Worm (Caenorhabditis elegans) whole organism, early embryonic: ENCODE data around the gene R08C7.11.

Experiments used
- B0310.2 ChIP-seq: sonication (generic microtip); optimal IDR thresholded peaks from 2 replicates; lab custom pipeline; 2016; ENCODE audit warnings: mild to moderate bottlenecking, missing genetic modification characterization, missing compliant biosample characterization
- F13C5.2 ChIP-seq: sonication (generic microtip); optimal IDR thresholded peaks from 2 replicates; lab custom pipeline; 2017; ENCODE audit warnings: mild to moderate bottlenecking, missing genetic modification characterization, inconsistent platforms, missing compliant biosample characterization
- aly-1 ChIP-seq: sonication (generic microtip); optimal IDR thresholded peaks from 2 replicates; lab custom pipeline; 2016; ENCODE audit warnings: missing genetic modification characterization, missing compliant biosample characterization
- ama-1 ChIP-seq: fragments of 150-350 bp; optimal IDR thresholded peaks from 2 replicates; lab custom pipeline; 2014
- ets-7 ChIP-seq: sonication (generic microtip); optimal IDR thresholded peaks from 2 replicates; lab custom pipeline; 2016; ENCODE audit warnings: missing genotype, missing genetic modification characterization, missing compliant biosample characterization
- flt-1 ChIP-seq: fragments of 200-800 bp; sonication (Bioruptor generic); IDR thresholded peaks from 2 replicates; pipeline ENCODE4 v1.3.6; 2022; ENCODE audit warnings: missing genetic modification characterization, missing compliant biosample characterization
- hmbx-1 ChIP-seq: sonication (generic microtip); optimal IDR thresholded peaks from 2 replicates; lab custom pipeline; 2016; ENCODE audit warnings: mild to moderate bottlenecking, missing genetic modification characterization, missing compliant biosample characterization
- hmg-4 ChIP-seq: fragments of 200-800 bp; sonication (Bioruptor generic); optimal IDR thresholded peaks from 2 replicates; lab custom pipeline; 2018; ENCODE audit warnings: mild to moderate bottlenecking, missing genetic modification characterization, missing compliant biosample characterization
- scrt-1 ChIP-seq: fragments of 200-800 bp; sonication (Bioruptor generic); IDR thresholded peaks from 2 replicates; pipeline ENCODE4 v1.3.6; 2022; ENCODE audit warnings: missing genetic modification characterization, missing compliant biosample characterization
- tbx-11 ChIP-seq: fragments of 200-800 bp; sonication (Bioruptor generic); IDR thresholded peaks from 2 replicates; pipeline ENCODE4 v1.3.6; 2022; ENCODE audit warnings: missing genetic modification characterization, missing compliant biosample characterization
- tbx-37 ChIP-seq: fragments of 200-800 bp; sonication (Bioruptor generic); conservative IDR thresholded peaks from 2 replicates; pipeline ENCODE4 v1.3.6; 2022; ENCODE audit warnings: missing genetic modification reagents, missing genetic modification characterization, missing compliant biosample characterization
- tra-4 ChIP-seq: sonication (generic microtip); optimal IDR thresholded peaks from 2 replicates; lab custom pipeline; 2017; ENCODE audit warnings: missing genetic modification characterization, missing compliant biosample characterization

- TF ChIP-seq ama-1 (lab: Kevin White, UChicago) (no peak), tra-4 (tag; lab: Kevin White, UChicago) (no peak), aly-1 (tag; lab: Kevin White, UChicago) (no peak), scrt-1 (GFP tag; lab: Robert Waterston, UW) (no peak), B0310.2 (tag; lab: Kevin White, UChicago) (no peak), hmbx-1 (tag; lab: Kevin White, UChicago) (no peak), F13C5.2 (no peak), flt-1 (GFP tag; lab: Robert Waterston, UW) (no peak), ets-7 (no peak), tbx-37 (GFP tag; lab: Robert Waterston, UW) (no peak), hmg-4 (GFP tag; lab: Kevin White, UChicago) (no peak), tbx-11 (GFP tag; lab: Robert Waterston, UW) (no peak)
These were observed 43.3 kb downstream of the R08C7.11 start for ce11 chrIV:4411311-4411947.
